Fruit fly (Drosophila melanogaster): ENCODE data around the gene Naxe.

DNA sequence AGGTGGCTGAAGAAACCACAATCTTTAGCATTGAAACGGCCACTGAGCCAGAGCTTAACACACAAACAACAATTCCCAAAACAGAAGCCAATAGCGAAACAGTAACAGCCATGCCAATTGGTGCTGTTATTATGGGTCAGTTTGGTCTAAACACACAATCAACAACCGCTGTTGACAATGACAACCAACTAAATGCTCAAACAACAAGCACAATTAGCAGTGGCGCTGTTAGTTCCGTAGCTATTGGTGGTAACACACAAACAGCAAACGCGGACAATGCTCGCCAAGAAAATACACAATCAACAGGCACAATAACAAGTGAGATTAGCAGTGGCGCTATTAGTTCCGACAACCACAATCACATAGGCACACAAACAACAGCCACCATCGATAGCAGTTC is 42.1 kb downstream of the Naxe start:
- no peak for TF ChIP-seq D1 (tag; optimal IDR thresholded peaks at IDR 0.05)
- TF ChIP-seq EcR (GFP tag; optimal IDR thresholded peaks at IDR 0.05): no peak
- TF ChIP-seq rn (GFP tag; IDR thresholded peaks at IDR 0.05): no peak
- no peak for TF ChIP-seq CG34367 (tag; optimal IDR thresholded peaks at IDR 0.05)
- TF ChIP-seq CG8301 (tag; optimal IDR thresholded peaks at IDR 0.05): no peak

Measured in whole organism, pupa.